Fruit fly (Drosophila melanogaster) whole organism, prepupa: ENCODE data around the gene CG9672.

Source experiments
- CG16779 ChIP-seq: fragments of 200-800 bp; sonication (Bioruptor generic); optimal IDR thresholded peaks from 3 replicates; lab custom pipeline; 2017; ENCODE audit warnings: missing biosample characterization, mild to moderate bottlenecking, missing genetic modification characterization
- CG32006 ChIP-seq: fragments of 200-800 bp; sonication (Bioruptor generic); optimal IDR thresholded peaks from 3 replicates; lab custom pipeline; 2017; ENCODE audit warnings: missing biosample characterization, mild to moderate bottlenecking, missing genetic modification characterization
- CG6276 ChIP-seq: fragments of 200-800 bp; sonication (Bioruptor generic); optimal IDR thresholded peaks from 2 replicates; lab custom pipeline; 2017; ENCODE audit warnings: missing biosample characterization, mild to moderate bottlenecking, missing genetic modification characterization
- CG6854 ChIP-seq: fragments of 200-800 bp; sonication (Bioruptor generic); optimal IDR thresholded peaks from 2 replicates; lab custom pipeline; 2017; ENCODE audit warnings: missing biosample characterization, mild to moderate bottlenecking, missing genetic modification characterization
- CG7368 ChIP-seq: fragments of 200-800 bp; sonication (Bioruptor generic); optimal IDR thresholded peaks from 3 replicates; lab custom pipeline; 2016; ENCODE audit warnings: missing biosample characterization, missing genetic modification characterization
- CG8632 ChIP-seq: fragments of 200-800 bp; sonication (Bioruptor generic); optimal IDR thresholded peaks from 3 replicates; lab custom pipeline; 2016; ENCODE audit warnings: missing biosample characterization, missing genetic modification characterization
- CG9139 ChIP-seq: fragments of 200-800 bp; sonication (Bioruptor generic); optimal IDR thresholded peaks from 3 replicates; lab custom pipeline; 2017; ENCODE audit warnings: missing biosample characterization, mild to moderate bottlenecking, missing genetic modification characterization
- Eip78C ChIP-seq: fragments of 200-800 bp; sonication (Bioruptor generic); peaks from one replicate; lab custom pipeline; 2016; ENCODE audit warnings: missing biosample characterization, missing genetic modification characterization
- Ets96B ChIP-seq: fragments of 200-800 bp; optimal IDR thresholded peaks from 2 replicates; lab custom pipeline; 2019; ENCODE audit warnings: missing biosample characterization, mild to moderate bottlenecking, missing genetic modification characterization, moderate library complexity
- Gug ChIP-seq: fragments of 200-800 bp; sonication (Bioruptor generic); IDR thresholded peaks from 2 replicates; pipeline ENCODE4 v1.3.6; 2022; ENCODE audit warnings: missing biosample characterization, missing genetic modification characterization
- Hr38 ChIP-seq: sonication (Bioruptor generic); optimal IDR thresholded peaks from 2 replicates; lab custom pipeline; 2016; ENCODE audit warnings: missing biosample characterization, missing genetic modification characterization
- Hr39 ChIP-seq: fragments of 200-800 bp; sonication (Bioruptor generic); optimal IDR thresholded peaks from 2 replicates; lab custom pipeline; 2016; ENCODE audit warnings: missing biosample characterization, missing genetic modification characterization
- Hr4 ChIP-seq: fragments of 200-800 bp; sonication (Bioruptor generic); optimal IDR thresholded peaks from 3 replicates; lab custom pipeline; 2016; ENCODE audit warnings: missing biosample characterization, missing genetic modification characterization
- spab ChIP-seq: fragments of 200-800 bp; sonication (Bioruptor generic); optimal IDR thresholded peaks from 2 replicates; lab custom pipeline; 2017; ENCODE audit warnings: missing biosample characterization, mild to moderate bottlenecking, missing genetic modification characterization, missing genetic modification reagents

DNA sequence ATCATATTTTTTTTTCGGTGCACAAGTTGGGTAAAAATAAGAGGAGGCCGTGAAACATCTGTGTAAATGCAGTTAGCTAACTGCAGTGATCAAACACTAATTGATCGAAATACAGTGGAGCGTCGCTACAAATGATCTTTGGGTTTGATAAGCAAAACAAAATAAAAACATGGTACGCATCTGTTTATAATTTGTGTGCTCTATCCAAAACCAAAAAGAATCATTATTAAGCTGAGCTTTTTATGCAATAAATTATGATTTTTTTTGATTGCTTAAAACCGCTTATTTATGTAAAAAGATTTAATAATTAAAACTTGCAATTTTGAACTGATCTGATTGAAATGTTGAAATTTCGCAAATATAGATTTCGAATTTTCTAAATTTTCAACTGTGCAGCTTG lies 36.4 kb downstream of the CG9672 start:
- TF ChIP-seq CG16779 (tag; lab: Kevin White, UChicago) (no peak), CG6276 (peak; percentile 32), CG7368 (GFP tag; lab: Kevin White, UChicago) (no peak), Gug (no peak), CG8632 (GFP tag; lab: Kevin White, UChicago) (no peak), CG6854 (GFP tag; lab: Kevin White, UChicago) (no peak), Hr39 (GFP tag; lab: Kevin White, UChicago) (peak; percentile 29), Hr38 (GFP tag; lab: Kevin White, UChicago) (no peak), Ets96B (tag; lab: Kevin White, UChicago) (no peak), CG32006 (GFP tag; lab: Kevin White, UChicago) (peak; percentile 64), spab (no peak), Eip78C (GFP tag; lab: Kevin White, UChicago) (peak; percentile 45), Hr4 (peak; percentile 35), CG9139 (GFP tag; lab: Kevin White, UChicago) (no peak)
